Fruit fly (Drosophila melanogaster): ENCODE results near the gene CG31715.
A peak's percentile ranks its signal among the peaks of the same experiment; 100 is the strongest.

The CG31715 gene

dm6 chr2L:10386208-10386805 is 44.9 kb downstream of the CG31715 start, which contains the start of the genes Cdk1 and mRpS7 (continued):
- TF ChIP-seq CG17912 (GFP tag; optimal IDR thresholded peaks at IDR 0.05): no peak
- TF ChIP-seq zen (tag; optimal IDR thresholded peaks at IDR 0.05): peak; percentile 70
- TF ChIP-seq Sry-β (GFP tag; optimal IDR thresholded peaks at IDR 0.05): no peak
- peak; percentile 54 for TF ChIP-seq al (GFP tag; IDR thresholded peaks at IDR 0.05)
- 0 out of 3 replicates have a peak, but pooled peaks have one; percentile 16 for TF ChIP-seq CG11093 (GFP tag; IDR thresholded peaks at IDR 0.05)
- TF ChIP-seq CG12744 (GFP tag; optimal IDR thresholded peaks at IDR 0.05): peak; percentile 30
- TF ChIP-seq shn (GFP tag; optimal IDR thresholded peaks at IDR 0.05): peak; percentile 31
- TF ChIP-seq HLH4C (GFP tag; IDR thresholded peaks at IDR 0.05; ENCODE audit: partially characterized antibody): no peak
- TF ChIP-seq unc-4 (GFP tag; IDR thresholded peaks at IDR 0.05; ENCODE audit: partially characterized antibody): no peak
- TF ChIP-seq Atf-2 (GFP tag; optimal IDR thresholded peaks at IDR 0.05): peak; percentile 38
- no peak for TF ChIP-seq psq (GFP tag; optimal IDR thresholded peaks at IDR 0.05)
- no peak for TF ChIP-seq sr (GFP tag; IDR thresholded peaks at IDR 0.05)
- peak; percentile 34 for TF ChIP-seq da (GFP tag; optimal IDR thresholded peaks at IDR 0.05)
- TF ChIP-seq CG4617 (GFP tag; optimal IDR thresholded peaks at IDR 0.05; ENCODE audit: borderline replicate concordance): peak; percentile 23
- no peak for TF ChIP-seq CG11085 (GFP tag; IDR thresholded peaks at IDR 0.05)
- no peak for TF ChIP-seq dimm (GFP tag; IDR thresholded peaks at IDR 0.05)
- no peak for TF ChIP-seq sima (GFP tag; optimal IDR thresholded peaks at IDR 0.05)
- TF ChIP-seq crol (GFP tag; IDR thresholded peaks at IDR 0.05): no peak
- peak; percentile 77 for TF ChIP-seq CG9727 (GFP tag; optimal IDR thresholded peaks at IDR 0.05)
- peak; percentile 82 for TF ChIP-seq E2f2 (GFP tag; IDR thresholded peaks at IDR 0.05)
- TF ChIP-seq lov (optimal IDR thresholded peaks at IDR 0.05): no peak
- TF ChIP-seq lov (GFP tag; IDR thresholded peaks at IDR 0.05): no peak
- peak; percentile 85 for TF ChIP-seq CG11504 (tag; optimal IDR thresholded peaks at IDR 0.05)
- peak; percentile 68 for TF ChIP-seq Atf3 (GFP tag; optimal IDR thresholded peaks at IDR 0.05)
- TF ChIP-seq Tbp (GFP tag; optimal IDR thresholded peaks at IDR 0.05): no peak
- 0 out of 2 replicates have a peak, but pooled peaks have one; percentile 18 for TF ChIP-seq MBD-R2 (GFP tag; IDR thresholded peaks at IDR 0.05)
- peak; percentile 74 for TF ChIP-seq Dp (GFP tag; optimal IDR thresholded peaks at IDR 0.05)
- peak; percentile 65 for TF ChIP-seq CG7372 (GFP tag; IDR thresholded peaks at IDR 0.05)
- peak; percentile 50; the same call in 1 of the 2 replicates for TF ChIP-seq Ada2b (GFP tag; IDR thresholded peaks at IDR 0.05)
- no peak for TF ChIP-seq Lim3 (GFP tag; IDR thresholded peaks at IDR 0.05)
- no peak for TF ChIP-seq p53 (GFP tag; optimal IDR thresholded peaks at IDR 0.05)
- TF ChIP-seq chm (GFP tag; IDR thresholded peaks at IDR 0.05): peak; percentile 68
- TF ChIP-seq CG3847 (GFP tag; IDR thresholded peaks at IDR 0.05): peak; percentile 51; the same call in 1 of the 2 replicates
- peak; percentile 41; the same call in 1 of the 3 replicates for TF ChIP-seq CG14050 (GFP tag; IDR thresholded peaks at IDR 0.05)
- peak; percentile 51 for TF ChIP-seq nerfin-1 (tag; optimal IDR thresholded peaks at IDR 0.05)
- TF ChIP-seq CG1792 (GFP tag; optimal IDR thresholded peaks at IDR 0.05): no peak
- TF ChIP-seq hth (optimal IDR thresholded peaks at IDR 0.05): no peak
- TF ChIP-seq cas (GFP tag; IDR thresholded peaks at IDR 0.05): no peak
- peak; percentile 90 for TF ChIP-seq pfk (GFP tag; optimal IDR thresholded peaks at IDR 0.05)
- no peak for TF ChIP-seq yki (optimal IDR thresholded peaks at IDR 0.05)
- no peak for TF ChIP-seq Asciz (GFP tag; optimal IDR thresholded peaks at IDR 0.05)
- no peak for TF ChIP-seq Hand (GFP tag; optimal IDR thresholded peaks at IDR 0.05)
- no peak for TF ChIP-seq ab (GFP tag; optimal IDR thresholded peaks at IDR 0.05)
- no peak for TF ChIP-seq eyg (GFP tag; optimal IDR thresholded peaks at IDR 0.05)
- peak; percentile 29 to 62 for TF ChIP-seq dpn (GFP tag; optimal IDR thresholded peaks at IDR 0.05)
- no peak for TF ChIP-seq CG3065 (GFP tag; optimal IDR thresholded peaks at IDR 0.05)
- peak; percentile 68 for TF ChIP-seq CG9817 (tag; optimal IDR thresholded peaks at IDR 0.05)
- no peak for TF ChIP-seq Gug (GFP tag; IDR thresholded peaks at IDR 0.05)
- no peak for TF ChIP-seq z (GFP tag; IDR thresholded peaks at IDR 0.05)
- TF ChIP-seq otp (GFP tag; IDR thresholded peaks at IDR 0.05): 0 out of 3 replicates have a peak, but pooled peaks have one; percentile 41
- no peak for TF ChIP-seq Dip2 (GFP tag; IDR thresholded peaks at IDR 0.05)
- TF ChIP-seq CG16863 (GFP tag; optimal IDR thresholded peaks at IDR 0.05): peak; percentile 71
